Fruit fly (Drosophila melanogaster) whole organism, embryonic: Measurements from ENCODE around the gene Rchy1.

Experiments
- C15 ChIP-seq: fragments of 200-800 bp; sonication (Bioruptor generic); IDR thresholded peaks from 3 replicates; pipeline ENCODE4 v1.3.6; 2022; ENCODE audit warnings: missing biosample characterization, missing genetic modification characterization
- CG10209 ChIP-seq: fragments of 200-800 bp; sonication (Bioruptor generic); optimal IDR thresholded peaks from 3 replicates; lab custom pipeline; 2017; ENCODE audit warnings: missing biosample characterization, mild to moderate bottlenecking, missing genetic modification characterization, missing genetic modification reagents
- CG10274 ChIP-seq: fragments of 200-800 bp; sonication (Bioruptor generic); optimal IDR thresholded peaks from 3 replicates; lab custom pipeline; 2017; ENCODE audit warnings: missing biosample characterization, mild to moderate bottlenecking, missing genetic modification characterization
- CG12942 ChIP-seq: fragments of 200-800 bp; sonication (Bioruptor generic); optimal IDR thresholded peaks from 3 replicates; lab custom pipeline; 2016; ENCODE audit warnings: missing biosample characterization, missing genetic modification characterization
- CG13287 ChIP-seq: fragments of 200-800 bp; sonication (Bioruptor generic); IDR thresholded peaks from 2 replicates; pipeline ENCODE4 v1.3.6; 2022; ENCODE audit warnings: missing biosample characterization, missing genetic modification characterization; ENCODE audit not compliant: partially characterized antibody
- CG13775 ChIP-seq: fragments of 200-800 bp; sonication (Bioruptor generic); optimal IDR thresholded peaks from 3 replicates; lab custom pipeline; 2017; ENCODE audit warnings: missing biosample characterization, mild to moderate bottlenecking, missing genetic modification characterization
- CG14441 ChIP-seq: fragments of 200-800 bp; sonication (Bioruptor generic); IDR thresholded peaks from 2 replicates; pipeline ENCODE4 v1.3.6; 2022; ENCODE audit warnings: missing biosample characterization, missing genetic modification characterization
- CG16863 ChIP-seq: fragments of 200-800 bp; sonication (Bioruptor generic); optimal IDR thresholded peaks from 3 replicates; lab custom pipeline; 2016; ENCODE audit warnings: missing biosample characterization, missing genetic modification characterization
- CG17568 ChIP-seq: fragments of 200-800 bp; sonication (Bioruptor generic); optimal IDR thresholded peaks from 2 replicates; lab custom pipeline; 2018; ENCODE audit warnings: missing biosample characterization, mild to moderate bottlenecking, missing genetic modification characterization, moderate library complexity
- CG1792 ChIP-seq: fragments of 200-800 bp; sonication (Bioruptor generic); optimal IDR thresholded peaks from 2 replicates; lab custom pipeline; 2016; ENCODE audit warnings: missing biosample characterization, missing genetic modification characterization
- CG2199 ChIP-seq: fragments of 200-800 bp; sonication (Bioruptor generic); IDR thresholded peaks from 3 replicates; pipeline ENCODE4 v1.3.6; 2022; ENCODE audit warnings: missing biosample characterization, missing genetic modification characterization
- CG31224 ChIP-seq: fragments of 200-800 bp; sonication (Bioruptor generic); IDR thresholded peaks from 2 replicates; pipeline ENCODE4 v1.3.6; 2022; ENCODE audit warnings: missing biosample characterization, missing genetic modification characterization
- CG34422 ChIP-seq: fragments of 200-800 bp; sonication (Bioruptor generic); IDR thresholded peaks from 3 replicates; pipeline ENCODE4 v1.3.6; 2022; ENCODE audit warnings: missing biosample characterization, missing genetic modification characterization
- CG4617 ChIP-seq: fragments of 200-800 bp; sonication (Bioruptor generic); optimal IDR thresholded peaks from 3 replicates; lab custom pipeline; 2016; ENCODE audit warnings: missing biosample characterization, missing genetic modification characterization, borderline replicate concordance
- CG6254 ChIP-seq: fragments of 200-800 bp; sonication (Bioruptor generic); optimal IDR thresholded peaks from 3 replicates; lab custom pipeline; 2017; ENCODE audit warnings: mild to moderate bottlenecking, missing biosample characterization, missing genetic modification reagents, missing genetic modification characterization
- CG6813 ChIP-seq: fragments of 200-800 bp; sonication (Bioruptor generic); optimal IDR thresholded peaks from 2 replicates; lab custom pipeline; 2017; ENCODE audit warnings: missing biosample characterization, missing genetic modification characterization, mild to moderate bottlenecking, moderate library complexity, missing genetic modification reagents
- CG7786 ChIP-seq: fragments of 200-800 bp; sonication (Bioruptor generic); optimal IDR thresholded peaks from 2 replicates; lab custom pipeline; 2016; ENCODE audit warnings: missing biosample characterization, missing genetic modification characterization
- CG8290 ChIP-seq, 3 experiments: fragments of 200-800 bp; sonication (Bioruptor generic); optimal IDR thresholded peaks; 2 replicates each; lab custom pipeline; 2016 to 2019; ENCODE audit warnings: missing biosample characterization in 3 of 3, missing genetic modification characterization in 3 of 3, mild to moderate bottlenecking in 2 of 3, moderate library complexity in 1 of 3
- CG8359 ChIP-seq: fragments of 200-800 bp; sonication (Bioruptor generic); optimal IDR thresholded peaks from 2 replicates; lab custom pipeline; 2017; ENCODE audit warnings: missing biosample characterization, mild to moderate bottlenecking, missing genetic modification characterization, borderline replicate concordance
- CG8478 ChIP-seq: fragments of >200 bp; optimal IDR thresholded peaks from 2 replicates; lab custom pipeline; 2018
- CG9215 ChIP-seq: fragments of 200-800 bp; sonication (Bioruptor generic); IDR thresholded peaks from 2 replicates; pipeline ENCODE4 v1.3.6; 2022; ENCODE audit warnings: missing biosample characterization, missing genetic modification characterization
- CG9932 ChIP-seq: fragments of 200-800 bp; sonication (Bioruptor generic); IDR thresholded peaks from 2 replicates; pipeline ENCODE4 v1.3.6; 2022; ENCODE audit warnings: missing biosample characterization, missing genetic modification characterization
- Dll ChIP-seq: fragments of 200-800 bp; sonication (Bioruptor generic); IDR thresholded peaks from 4 replicates; pipeline ENCODE4 v1.3.6; 2022; ENCODE audit warnings: missing biosample characterization, missing genetic modification characterization; ENCODE audit not compliant: partially characterized antibody
- E2f1 ChIP-seq: fragments of 200-800 bp; sonication (Bioruptor generic); IDR thresholded peaks from 2 replicates; pipeline ENCODE4 v1.3.6; 2022; ENCODE audit warnings: missing biosample characterization, missing genetic modification characterization
- Ets97D ChIP-seq: fragments of 200-800 bp; sonication (Bioruptor generic); optimal IDR thresholded peaks from 3 replicates; lab custom pipeline; 2016; ENCODE audit warnings: missing biosample characterization, missing genetic modification characterization
- H15 ChIP-seq: fragments of 200-800 bp; sonication (Bioruptor generic); IDR thresholded peaks from 3 replicates; pipeline ENCODE4 v1.3.6; 2022; ENCODE audit warnings: missing biosample characterization, missing genetic modification characterization
- HmgZ ChIP-seq: fragments of 200-800 bp; sonication (Bioruptor generic); optimal IDR thresholded peaks from 2 replicates; lab custom pipeline; 2018; ENCODE audit warnings: missing biosample characterization, mild to moderate bottlenecking, missing genetic modification characterization
- MBD-R2 ChIP-seq: fragments of 200-800 bp; sonication (Bioruptor generic); IDR thresholded peaks from 2 replicates; pipeline ENCODE4 v1.3.6; 2022; ENCODE audit warnings: missing biosample characterization, missing genetic modification characterization
- MTF-1 ChIP-seq: fragments of 200-800 bp; sonication (Bioruptor generic); optimal IDR thresholded peaks from 2 replicates; lab custom pipeline; 2018; ENCODE audit warnings: missing biosample characterization, mild to moderate bottlenecking, missing genetic modification characterization, borderline replicate concordance
- Mes4 ChIP-seq: fragments of 200-800 bp; sonication (Bioruptor generic); optimal IDR thresholded peaks from 2 replicates; lab custom pipeline; 2016; ENCODE audit warnings: missing biosample characterization, missing genetic modification characterization
- NC2β ChIP-seq: fragments of 200-800 bp; sonication (Bioruptor generic); optimal IDR thresholded peaks from 2 replicates; lab custom pipeline; 2016; ENCODE audit warnings: missing biosample characterization, missing genetic modification characterization
- Sox102F ChIP-seq: fragments of 200-800 bp; sonication (Bioruptor generic); optimal IDR thresholded peaks from 2 replicates; lab custom pipeline; 2018; ENCODE audit warnings: missing biosample characterization, mild to moderate bottlenecking, missing genetic modification characterization, moderate library complexity
- al ChIP-seq: fragments of 200-800 bp; sonication (Bioruptor generic); IDR thresholded peaks from 2 replicates; pipeline ENCODE4 v1.3.6; 2022; ENCODE audit warnings: missing biosample characterization, missing genetic modification characterization
- chinmo ChIP-seq: fragments of 200-800 bp; sonication (Bioruptor generic); IDR thresholded peaks from 4 replicates; pipeline ENCODE4 v1.3.6; 2022; ENCODE audit warnings: missing biosample characterization, missing genetic modification characterization; ENCODE audit not compliant: partially characterized antibody
- dati ChIP-seq: fragments of 200-800 bp; sonication (Bioruptor generic); IDR thresholded peaks from 2 replicates; pipeline ENCODE4 v1.3.6; 2022; ENCODE audit warnings: missing biosample characterization, missing genetic modification characterization
- dysf ChIP-seq: fragments of 200-800 bp; sonication (Bioruptor generic); IDR thresholded peaks from 3 replicates; pipeline ENCODE4 v1.3.6; 2022; ENCODE audit warnings: missing biosample characterization, missing genetic modification characterization
- en ChIP-seq: fragments of 200-800 bp; sonication (Bioruptor generic); optimal IDR thresholded peaks from 2 replicates; lab custom pipeline; 2016; ENCODE audit warnings: missing biosample characterization, missing genetic modification characterization
- fd96Cb ChIP-seq: fragments of 200-800 bp; sonication (Bioruptor generic); optimal IDR thresholded peaks from 2 replicates; lab custom pipeline; 2018; ENCODE audit warnings: missing biosample characterization, mild to moderate bottlenecking, missing genetic modification characterization, moderate library complexity
- ftz-f1 ChIP-seq: fragments of 200-800 bp; sonication (Bioruptor generic); optimal IDR thresholded peaks from 2 replicates; lab custom pipeline; 2016; ENCODE audit warnings: missing biosample characterization, missing genetic modification characterization
- luna ChIP-seq: fragments of 200-800 bp; sonication (Bioruptor generic); optimal IDR thresholded peaks from 2 replicates; lab custom pipeline; 2016; ENCODE audit warnings: missing biosample characterization, missing genetic modification characterization
- maf-S ChIP-seq: fragments of 200-800 bp; sonication (Bioruptor generic); optimal IDR thresholded peaks from 2 replicates; lab custom pipeline; 2016; ENCODE audit warnings: missing biosample characterization, missing genetic modification characterization
- org-1 ChIP-seq: fragments of 200-800 bp; sonication (Bioruptor generic); optimal IDR thresholded peaks from 2 replicates; lab custom pipeline; 2017; ENCODE audit warnings: missing biosample characterization, missing genetic modification characterization
- pros ChIP-seq: fragments of 200-800 bp; sonication (Bioruptor generic); optimal IDR thresholded peaks from 3 replicates; lab custom pipeline; 2019; ENCODE audit warnings: missing biosample characterization, mild to moderate bottlenecking, missing genetic modification characterization, moderate library complexity
- row ChIP-seq: fragments of 200-800 bp; sonication (Bioruptor generic); IDR thresholded peaks from 3 replicates; pipeline ENCODE4 v1.3.6; 2022; ENCODE audit warnings: missing biosample characterization, missing genetic modification characterization
- sima ChIP-seq: fragments of 200-800 bp; sonication (Bioruptor generic); optimal IDR thresholded peaks from 2 replicates; lab custom pipeline; 2016; ENCODE audit warnings: missing biosample characterization, missing genetic modification characterization
- sob ChIP-seq: fragments of 200-800 bp; sonication (Bioruptor generic); IDR thresholded peaks from 2 replicates; pipeline ENCODE4 v1.3.6; 2022; ENCODE audit warnings: missing biosample characterization, missing genetic modification characterization
- stwl ChIP-seq: fragments of 200-800 bp; sonication (Bioruptor generic); optimal IDR thresholded peaks from 3 replicates; lab custom pipeline; 2018; ENCODE audit warnings: missing biosample characterization, mild to moderate bottlenecking, missing genetic modification characterization, moderate library complexity
- tin ChIP-seq: fragments of 200-800 bp; sonication (Bioruptor generic); optimal IDR thresholded peaks from 3 replicates; lab custom pipeline; 2016; ENCODE audit warnings: missing biosample characterization, missing genetic modification characterization
- tup ChIP-seq: fragments of 200-800 bp; sonication (Bioruptor generic); optimal IDR thresholded peaks from 2 replicates; lab custom pipeline; 2016; ENCODE audit warnings: missing biosample characterization, mild to moderate bottlenecking, missing genetic modification characterization, moderate library complexity
- unpg ChIP-seq: fragments of 200-800 bp; sonication (Bioruptor generic); optimal IDR thresholded peaks from 3 replicates; lab custom pipeline; 2018; ENCODE audit warnings: missing biosample characterization, mild to moderate bottlenecking, missing genetic modification characterization, moderate library complexity
- vfl ChIP-seq: fragments of 200-800 bp; sonication (Bioruptor generic); optimal IDR thresholded peaks from 2 replicates; lab custom pipeline; 2016; ENCODE audit warnings: missing biosample characterization, missing genetic modification characterization

The Rchy1 gene

DNA sequence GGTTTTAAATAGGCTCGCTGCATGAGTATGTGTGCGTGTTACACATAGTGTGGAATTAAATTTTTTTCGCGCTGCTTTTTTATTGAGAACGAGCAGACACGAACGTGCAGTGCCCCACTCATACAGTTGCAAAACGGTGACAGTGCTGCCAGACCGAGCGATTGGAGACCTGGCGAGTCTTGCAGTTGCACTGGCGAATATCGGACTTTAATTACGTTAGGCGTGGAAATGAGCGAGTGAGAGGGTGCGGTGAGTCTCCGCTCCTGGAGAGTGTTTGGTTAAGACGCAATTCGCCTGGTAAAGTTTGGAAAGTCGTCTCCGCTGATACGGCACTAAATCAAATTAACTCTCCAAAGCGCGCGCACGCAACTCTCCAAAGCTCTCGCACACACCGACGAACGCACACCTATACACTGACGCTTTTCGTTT, 15.9 kb upstream of the Rchy1 start (continued):
- no peak for TF ChIP-seq CG16863
- TF ChIP-seq CG6813, result no peak
- TF ChIP-seq Dll (GFP tag; lab: Robert Waterston, UW), result no peak; the same call in 3 of the 4 replicates
- no peak for TF ChIP-seq CG8359 (GFP tag; lab: Kevin White, UChicago)
- no peak; the same call in 1 of the 2 replicates for TF ChIP-seq E2f1 (GFP tag; lab: Robert Waterston, UW)
- no peak for TF ChIP-seq CG12942 (GFP tag; lab: Kevin White, UChicago)
- TF ChIP-seq CG8478, result peak; percentile 71
- no peak for TF ChIP-seq unpg (GFP tag; lab: Kevin White, UChicago)
- no peak for TF ChIP-seq CG10274 (GFP tag; lab: Kevin White, UChicago)
- 0 out of 3 replicates have a peak, but pooled peaks have one; percentile 30 for TF ChIP-seq CG2199 (GFP tag; lab: Robert Waterston, UW)
- TF ChIP-seq Ets97D, result peak; percentile 3
- TF ChIP-seq pros (GFP tag; lab: Kevin White, UChicago), result peak; percentile 61
- TF ChIP-seq sima (GFP tag; lab: Kevin White, UChicago), result no peak
- TF ChIP-seq H15 (GFP tag; lab: Robert Waterston, UW), result no peak
- TF ChIP-seq NC2β, result no peak
- no peak for TF ChIP-seq Mes4 (GFP tag; lab: Kevin White, UChicago)
- TF ChIP-seq CG13775 (GFP tag; lab: Kevin White, UChicago), result no peak
- no peak for TF ChIP-seq org-1 (GFP tag; lab: Kevin White, UChicago)
- TF ChIP-seq Sox102F (GFP tag; lab: Kevin White, UChicago), result no peak
- no peak for TF ChIP-seq vfl (GFP tag; lab: Kevin White, UChicago)
- no peak for TF ChIP-seq tin (GFP tag; lab: Kevin White, UChicago)
- no peak for TF ChIP-seq CG31224 (GFP tag; lab: Robert Waterston, UW)
- peak; percentile 70 for TF ChIP-seq HmgZ (tag; lab: Kevin White, UChicago)
- TF ChIP-seq CG34422 (GFP tag; lab: Robert Waterston, UW), result peak; percentile 45; the same call in 1 of the 3 replicates
- peak; percentile 36 for TF ChIP-seq CG9932 (GFP tag; lab: Robert Waterston, UW)
- no peak for TF ChIP-seq luna (GFP tag; lab: Kevin White, UChicago)
- TF ChIP-seq dysf (GFP tag; lab: Robert Waterston, UW), result no peak
- TF ChIP-seq CG17568, result no peak
- no peak for TF ChIP-seq MTF-1 (GFP tag; lab: Kevin White, UChicago)
- no peak for TF ChIP-seq tup (GFP tag; lab: Kevin White, UChicago)
- 0 out of 2 replicates have a peak, but pooled peaks have one; percentile 30 for TF ChIP-seq sob (GFP tag; lab: Robert Waterston, UW)
- no peak for TF ChIP-seq ftz-f1 (GFP tag; lab: Kevin White, UChicago)
- peak; percentile 22; the same call in 1 of the 3 replicates for TF ChIP-seq row (GFP tag; lab: Robert Waterston, UW)
- TF ChIP-seq C15 (GFP tag; lab: Robert Waterston, UW), result no peak
- no peak for TF ChIP-seq CG4617 (GFP tag; lab: Kevin White, UChicago)
- no peak for TF ChIP-seq dati (GFP tag; lab: Robert Waterston, UW)
- TF ChIP-seq fd96Cb (tag; lab: Kevin White, UChicago), result no peak
- TF ChIP-seq CG14441 (GFP tag; lab: Robert Waterston, UW), result no peak
- TF ChIP-seq CG9215, result no peak
- TF ChIP-seq CG8290 (GFP tag; optimal IDR thresholded peaks at IDR 0.05; lab: Kevin White, UChicago), result no peak
- TF ChIP-seq CG8290 (tag; optimal IDR thresholded peaks at IDR 0.05; lab: Kevin White, UChicago), result peak in 1 of 2 experiments; percentile 30
- no peak for TF ChIP-seq maf-S
- TF ChIP-seq CG7786 (GFP tag; lab: Kevin White, UChicago), result no peak
- peak; percentile 55 for TF ChIP-seq stwl (tag; lab: Kevin White, UChicago)
- no peak for TF ChIP-seq CG10209 (GFP tag; lab: Kevin White, UChicago)
- TF ChIP-seq en (GFP tag; lab: Kevin White, UChicago), result no peak
- TF ChIP-seq MBD-R2 (GFP tag; lab: Robert Waterston, UW), result peak; percentile 36
- TF ChIP-seq CG6254 (GFP tag; lab: Kevin White, UChicago), result peak; percentile 10
- TF ChIP-seq al, result no peak
- peak; percentile 98 for TF ChIP-seq chinmo (GFP tag; lab: Robert Waterston, UW)
- TF ChIP-seq CG13287 (GFP tag; lab: Robert Waterston, UW), result peak; percentile 28
- no peak for TF ChIP-seq CG1792 (GFP tag; lab: Kevin White, UChicago)
